Worm (Caenorhabditis elegans): Measurements from ENCODE around the gene K12D12.5.

K12D12.5 gene

DNA sequence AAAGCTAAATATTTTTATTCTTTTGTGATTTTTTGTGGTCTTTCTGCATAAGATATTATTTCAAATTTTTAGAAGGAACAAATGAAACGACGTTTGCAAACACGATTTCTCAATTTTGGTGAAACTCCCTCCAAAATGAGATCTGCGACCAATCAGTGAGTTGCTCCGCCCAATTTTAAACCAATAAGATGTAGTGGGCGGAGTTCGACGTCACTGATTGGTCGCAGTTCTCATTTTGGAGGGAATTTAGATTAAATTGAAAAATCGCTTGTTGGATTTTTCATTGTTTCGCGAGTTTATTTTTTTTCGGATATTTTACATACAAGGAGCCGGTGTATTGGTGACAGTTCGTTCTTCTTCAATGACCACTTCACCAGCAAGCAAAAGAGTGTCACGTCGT lies 49.7 kb downstream of the K12D12.5 start (continued):
- no peak for TF ChIP-seq gei-8 (GFP tag; optimal IDR thresholded peaks at IDR 0.05)
- no peak for TF ChIP-seq egl-43 (GFP tag; IDR thresholded peaks at IDR 0.05)
